Worm (Caenorhabditis elegans) whole organism, L3 larva: ENCODE data around the gene M04G7.1.

Source experiments
- R02D3.7 ChIP-seq: fragments of 150-350 bp; optimal IDR thresholded peaks from 2 replicates; lab custom pipeline; 2014; ENCODE audit warnings: missing biosample characterization, missing genetic modification characterization
- ZK546.5 ChIP-seq: sonication (generic microtip); optimal IDR thresholded peaks from 2 replicates; lab custom pipeline; 2017; ENCODE audit warnings: missing biosample characterization, missing genetic modification characterization
- aly-2 ChIP-seq: fragments of 150-350 bp; optimal IDR thresholded peaks from 2 replicates; lab custom pipeline; 2014; ENCODE audit warnings: missing biosample characterization, missing genetic modification characterization
- ama-1 ChIP-seq: fragments of 150-350 bp; optimal IDR thresholded peaks from 2 replicates; lab custom pipeline; 2018
- ceh-16 ChIP-seq: sonication (generic microtip); optimal IDR thresholded peaks from 2 replicates; lab custom pipeline; 2017; ENCODE audit warnings: missing biosample characterization, missing genetic modification characterization
- ceh-28 ChIP-seq: fragments of 150-350 bp; optimal IDR thresholded peaks from 2 replicates; lab custom pipeline; 2014; ENCODE audit warnings: missing biosample characterization, missing genetic modification reagents, missing genetic modification characterization
- ceh-82 ChIP-seq: fragments of 150-350 bp; optimal IDR thresholded peaks from 2 replicates; lab custom pipeline; 2014; ENCODE audit warnings: missing biosample characterization, missing genetic modification characterization
- ceh-9 ChIP-seq: sonication (generic microtip); optimal IDR thresholded peaks from 2 replicates; lab custom pipeline; 2018; ENCODE audit warnings: missing biosample characterization, missing genetic modification characterization
- daf-12 ChIP-seq: fragments of 150-350 bp; optimal IDR thresholded peaks from 2 replicates; lab custom pipeline; 2014; ENCODE audit warnings: missing biosample characterization, missing genetic modification reagents, missing genetic modification characterization
- egl-27 ChIP-seq: sonication (generic microtip); optimal IDR thresholded peaks from 4 replicates; lab custom pipeline; 2017; ENCODE audit warnings: missing biosample characterization, missing genetic modification reagents, missing genetic modification characterization
- elt-2 ChIP-seq: sonication (generic microtip); optimal IDR thresholded peaks from 2 replicates; lab custom pipeline; 2016; ENCODE audit warnings: missing genetic modification reagents, mild to moderate bottlenecking, missing genetic modification characterization, missing compliant biosample characterization
- elt-3 ChIP-seq, 3 experiments: fragments of 150-350 bp in 1 of 3; sonication (generic microtip) in 2 of 3; optimal IDR thresholded peaks; 2 replicates in 2 of 3; 4 replicates in 1 of 3; lab custom pipeline; 2014 to 2017; ENCODE audit warnings: missing biosample characterization in 3 of 3, missing genetic modification characterization in 3 of 3
- fkh-10 ChIP-seq: sonication (generic microtip); optimal IDR thresholded peaks from 2 replicates; lab custom pipeline; 2017; ENCODE audit warnings: missing biosample characterization, missing genetic modification reagents, missing genetic modification characterization
- fkh-2 ChIP-seq: fragments of 150-350 bp; optimal IDR thresholded peaks from 2 replicates; lab custom pipeline; 2014; ENCODE audit warnings: missing biosample characterization, missing genetic modification reagents, missing genetic modification characterization
- fos-1 ChIP-seq: fragments of 150-350 bp; optimal IDR thresholded peaks from 2 replicates; lab custom pipeline; 2014; ENCODE audit warnings: missing biosample characterization, missing genetic modification characterization
- hmg-11 ChIP-seq: sonication (generic microtip); optimal IDR thresholded peaks from 2 replicates; lab custom pipeline; 2016; ENCODE audit warnings: missing genetic modification characterization, missing compliant biosample characterization
- jun-1 ChIP-seq: fragments of 150-350 bp; optimal IDR thresholded peaks from 2 replicates; lab custom pipeline; 2014; ENCODE audit warnings: missing biosample characterization, missing genetic modification reagents, missing genetic modification characterization
- lin-15B ChIP-seq: fragments of 150-350 bp; optimal IDR thresholded peaks from 2 replicates; lab custom pipeline; 2014; ENCODE audit warnings: missing biosample characterization, missing genetic modification characterization
- lin-39 ChIP-seq: fragments of 150-350 bp; optimal IDR thresholded peaks from 2 replicates; lab custom pipeline; 2018; ENCODE audit warnings: missing biosample characterization, missing genetic modification reagents, missing genetic modification characterization
- lsy-12 ChIP-seq: sonication (generic microtip); optimal IDR thresholded peaks from 2 replicates; lab custom pipeline; 2016; ENCODE audit warnings: mild to moderate bottlenecking, missing genetic modification characterization, missing compliant biosample characterization
- mdl-1 ChIP-seq: fragments of 150-350 bp; optimal IDR thresholded peaks from 2 replicates; lab custom pipeline; 2014; ENCODE audit warnings: missing biosample characterization, missing genetic modification characterization
- mml-1 ChIP-seq: fragments of 150-350 bp; sonication (generic microtip); optimal IDR thresholded peaks from 3 replicates; lab custom pipeline; 2014; ENCODE audit warnings: missing biosample characterization, missing genetic modification characterization
- nfya-1 ChIP-seq: sonication (generic microtip); optimal IDR thresholded peaks from 2 replicates; lab custom pipeline; 2017; ENCODE audit warnings: missing genetic modification characterization, mild to moderate bottlenecking, missing compliant biosample characterization, antibody characterized with exemption, moderate library complexity; ENCODE audit not compliant: insufficient read depth
- nhr-23 ChIP-seq: fragments of 150-350 bp; optimal IDR thresholded peaks from 2 replicates; lab custom pipeline; 2014; ENCODE audit warnings: missing biosample characterization, missing genetic modification reagents, missing genetic modification characterization
- nhr-237 ChIP-seq: fragments of 150-350 bp; optimal IDR thresholded peaks from 2 replicates; lab custom pipeline; 2014; ENCODE audit warnings: missing biosample characterization, missing genetic modification characterization
- nhr-25 ChIP-seq: sonication (generic microtip); optimal IDR thresholded peaks from 2 replicates; lab custom pipeline; 2017; ENCODE audit warnings: missing biosample characterization, missing genetic modification characterization
- nhr-43 ChIP-seq: sonication (generic microtip); optimal IDR thresholded peaks from 2 replicates; lab custom pipeline; 2016; ENCODE audit warnings: mild to moderate bottlenecking, missing genetic modification characterization, missing compliant biosample characterization; ENCODE audit not compliant: poor library complexity, severe bottlenecking
- nhr-67 ChIP-seq: fragments of 150-350 bp; optimal IDR thresholded peaks from 2 replicates; lab custom pipeline; 2014; ENCODE audit warnings: missing biosample characterization, missing genetic modification characterization
- nhr-76 ChIP-seq: fragments of 150-350 bp; sonication (generic microtip); optimal IDR thresholded peaks from 5 replicates; lab custom pipeline; 2014; ENCODE audit warnings: missing biosample characterization, missing genetic modification characterization
- nhr-77 ChIP-seq: fragments of 150-350 bp; optimal IDR thresholded peaks from 2 replicates; lab custom pipeline; 2014; ENCODE audit warnings: missing biosample characterization, missing genetic modification characterization
- pha-4 ChIP-seq: fragments of 150-350 bp; optimal IDR thresholded peaks from 2 replicates; lab custom pipeline; 2014; ENCODE audit warnings: missing biosample characterization, missing genetic modification reagents, missing genetic modification characterization
- pqm-1 ChIP-seq: fragments of 150-350 bp; optimal IDR thresholded peaks from 2 replicates; lab custom pipeline; 2017; ENCODE audit warnings: missing biosample characterization, missing genetic modification characterization, inconsistent platforms
- sea-2 ChIP-seq: fragments of 150-350 bp; sonication (generic microtip); optimal IDR thresholded peaks from 4 replicates; lab custom pipeline; 2014; ENCODE audit warnings: missing biosample characterization, missing genetic modification reagents, missing genetic modification characterization
- skn-1 ChIP-seq: fragments of 150-350 bp; optimal IDR thresholded peaks from 2 replicates; lab custom pipeline; 2014; ENCODE audit warnings: missing biosample characterization, missing genetic modification characterization
- snpc-4 ChIP-seq: fragments of 150-350 bp; optimal IDR thresholded peaks from 2 replicates; lab custom pipeline; 2014; ENCODE audit warnings: missing biosample characterization, missing genetic modification characterization
- tbx-2 ChIP-seq: sonication (generic microtip); optimal IDR thresholded peaks from 2 replicates; lab custom pipeline; 2016; ENCODE audit warnings: mild to moderate bottlenecking, missing genetic modification characterization, missing compliant biosample characterization
- unc-39 ChIP-seq: sonication (generic microtip); optimal IDR thresholded peaks from 4 replicates; lab custom pipeline; 2017; ENCODE audit warnings: missing biosample characterization, missing genetic modification characterization
- unc-62 ChIP-seq: fragments of 150-350 bp; sonication (generic microtip); optimal IDR thresholded peaks from 4 replicates; lab custom pipeline; 2014; ENCODE audit warnings: missing biosample characterization, missing genetic modification reagents, missing genetic modification characterization
- zag-1 ChIP-seq: fragments of 150-350 bp; optimal IDR thresholded peaks from 2 replicates; lab custom pipeline; 2014; ENCODE audit warnings: missing biosample characterization, missing genetic modification characterization
- ztf-4 ChIP-seq: fragments of 150-350 bp; optimal IDR thresholded peaks from 2 replicates; lab custom pipeline; 2014; ENCODE audit warnings: missing biosample characterization, missing genetic modification characterization

M04G7.1 gene

ce11 chrIV:455484-455883 lies at the start of gene M04G7.1:
TSS of gene M04G7.1 (plus strand) at chrIV:455784.
- TF ChIP-seq ceh-9, result no peak
- TF ChIP-seq ztf-4 (tag; lab: Kevin White, UChicago), result no peak
- no peak for TF ChIP-seq jun-1 (tag; lab: Kevin White, UChicago)
- no peak for TF ChIP-seq nhr-76 (tag; lab: Kevin White, UChicago)
- TF ChIP-seq unc-62, result no peak
- no peak for TF ChIP-seq fkh-10
- no peak for TF ChIP-seq fos-1 (tag; lab: Kevin White, UChicago)
- no peak for TF ChIP-seq zag-1
- TF ChIP-seq unc-39 (tag; lab: Kevin White, UChicago), result no peak
- no peak for TF ChIP-seq egl-27 (tag; lab: Kevin White, UChicago)
- TF ChIP-seq mml-1 (tag; lab: Kevin White, UChicago), result no peak
- TF ChIP-seq skn-1, result no peak
- no peak for TF ChIP-seq nhr-237 (tag; lab: Kevin White, UChicago)
- no peak for TF ChIP-seq ceh-82
- no peak for TF ChIP-seq R02D3.7 (tag; lab: Kevin White, UChicago)

- no peak for TF ChIP-seq unc-39 (tag; lab: Kevin White, UChicago)
- peak; percentile 10 for TF ChIP-seq pqm-1 (tag; lab: Kevin White, UChicago)
- peak; percentile 53 for TF ChIP-seq elt-2
- peak; percentile 4 for TF ChIP-seq pha-4 (tag; lab: Kevin White, UChicago)
These were observed 46.7 kb upstream of the M04G7.1 start for ce11 chrIV:408892-409291.

ce11 chrIV:409935-410334 lies 45.6 kb upstream of the M04G7.1 start, which contains the start of gene kgb-1:
TSS of gene kgb-1 (minus strand) at chrIV:410035.
- TF ChIP-seq elt-3 (tag; optimal IDR thresholded peaks at IDR 0.05; lab: Kevin White, UChicago) (no peak), nhr-67 (tag; lab: Kevin White, UChicago) (no peak), ceh-16 (tag; lab: Kevin White, UChicago) (no peak), ztf-4 (tag; lab: Kevin White, UChicago) (no peak), mml-1 (tag; lab: Kevin White, UChicago) (no peak), fos-1 (tag; lab: Kevin White, UChicago) (no peak), lin-15B (tag; lab: Kevin White, UChicago) (no peak), mdl-1 (no peak), ZK546.5 (no peak), nhr-237 (tag; lab: Kevin White, UChicago) (no peak), lin-39 (tag; lab: Kevin White, UChicago) (no peak), skn-1 (no peak), daf-12 (tag; lab: Kevin White, UChicago) (no peak), aly-2 (tag; lab: Kevin White, UChicago) (no peak), nhr-76 (tag; lab: Kevin White, UChicago) (no peak), unc-39 (tag; lab: Kevin White, UChicago) (no peak), tbx-2 (tag; lab: Kevin White, UChicago) (no peak)

ce11 chrIV:410420-410891 lies 45.1 kb upstream of the M04G7.1 start, which contains the start of gene T07A9.12:
TSS of gene T07A9.12 (plus strand) at chrIV:410867.
- TF ChIP-seq aly-2 (tag; lab: Kevin White, UChicago) (no peak), ZK546.5 (no peak), hmg-11 (tag; lab: Kevin White, UChicago) (peak; percentile 59), snpc-4 (tag; lab: Kevin White, UChicago) (peak; percentile 11), ama-1 (no peak), R02D3.7 (tag; lab: Kevin White, UChicago) (peak; percentile 47), nhr-67 (tag; lab: Kevin White, UChicago) (no peak), nhr-76 (tag; lab: Kevin White, UChicago) (no peak), elt-2 (peak; percentile 73), ztf-4 (tag; lab: Kevin White, UChicago) (no peak), unc-39 (tag; lab: Kevin White, UChicago) (no peak), nfya-1 (tag; lab: Kevin White, UChicago) (peak; percentile 76), nhr-23 (tag; lab: Kevin White, UChicago) (peak; percentile 81), zag-1 (no peak), skn-1 (peak; percentile 79), ceh-16 (tag; lab: Kevin White, UChicago) (no peak), ceh-28 (tag; lab: Kevin White, UChicago) (peak; percentile 20), pqm-1 (tag; lab: Kevin White, UChicago) (peak; percentile 58), fkh-2 (tag; lab: Kevin White, UChicago) (no peak), ceh-9 (no peak), fkh-10 (no peak), nhr-43 (tag; lab: Kevin White, UChicago) (peak; percentile 68), lin-15B (tag; lab: Kevin White, UChicago) (peak; percentile 56), nhr-25 (tag; lab: Kevin White, UChicago) (peak; percentile 53), sea-2 (GFP tag; lab: Kevin White, UChicago) (no peak), jun-1 (tag; lab: Kevin White, UChicago) (peak; percentile 65), egl-27 (tag; lab: Kevin White, UChicago) (no peak), nhr-77 (tag; lab: Kevin White, UChicago) (peak; percentile 13), lsy-12 (tag; lab: Kevin White, UChicago) (peak; percentile 43), pha-4 (tag; lab: Kevin White, UChicago) (peak; percentile 93)
